Worm (Caenorhabditis elegans) whole organism, midembryonic: ENCODE results near the gene gars-1.

Experiments used
- flt-1 ChIP-seq: fragments of 200-800 bp; sonication (Bioruptor generic); IDR thresholded peaks from 2 replicates; pipeline ENCODE4 v1.3.6; 2022; ENCODE audit warnings: missing genetic modification characterization, missing compliant biosample characterization
- med-1 ChIP-seq: sonication (generic microtip); optimal IDR thresholded peaks from 2 replicates; lab custom pipeline; 2017; ENCODE audit warnings: missing genetic modification characterization, mild to moderate bottlenecking, missing compliant biosample characterization, antibody characterized with exemption, missing genetic modification reagents; ENCODE audit not compliant: insufficient read depth
- tab-1 ChIP-seq: fragments of 200-800 bp; sonication (Bioruptor generic); IDR thresholded peaks from 2 replicates; pipeline ENCODE4 v1.3.6; 2022; ENCODE audit warnings: missing genetic modification characterization, missing compliant biosample characterization
- ztf-29 ChIP-seq: fragments of 200-800 bp; sonication (Bioruptor generic); IDR thresholded peaks from 2 replicates; pipeline ENCODE4 v1.3.6; 2022; ENCODE audit warnings: missing genetic modification reagents, missing genetic modification characterization, missing compliant biosample characterization

ce11 chrIII:5112998-5113397 lies 50.4 kb downstream of the gars-1 start:
- TF ChIP-seq ztf-29 (GFP tag; lab: Robert Waterston, UW) (no peak), med-1 (GFP tag; lab: Kevin White, UChicago) (no peak), tab-1 (no peak), flt-1 (GFP tag; lab: Robert Waterston, UW) (no peak)
